Fruit fly (Drosophila melanogaster): ENCODE measurements around the gene CG33308.

- no peak for TF ChIP-seq sage (GFP tag; optimal IDR thresholded peaks at IDR 0.05)
- no peak for TF ChIP-seq OdsH (GFP tag; optimal IDR thresholded peaks at IDR 0.05)
- TF ChIP-seq CG32264 (GFP tag; optimal IDR thresholded peaks at IDR 0.05) = no peak
- no peak for TF ChIP-seq pan (optimal IDR thresholded peaks at IDR 0.05)
- no peak for TF ChIP-seq usp (GFP tag; optimal IDR thresholded peaks at IDR 0.05)
- no peak for TF ChIP-seq Myc (optimal IDR thresholded peaks at IDR 0.05)
Observed at dm6 chr2L:14810461-14810860, 8.3 kb downstream of the CG33308 start, which contains the start of gene CG33309.
